Fruit fly (Drosophila melanogaster) whole organism, embryonic: Measurements from ENCODE around the gene CG14024.

Source experiments
- Abd-B ChIP-seq: fragments of 200-800 bp; sonication (Bioruptor generic); optimal IDR thresholded peaks from 2 replicates; lab custom pipeline; 2018; ENCODE audit warnings: missing biosample characterization, mild to moderate bottlenecking, missing genetic modification characterization, moderate library complexity
- Blimp-1 ChIP-seq: fragments of 200-800 bp; sonication (Bioruptor generic); optimal IDR thresholded peaks from 3 replicates; lab custom pipeline; 2018; ENCODE audit warnings: missing biosample characterization, missing genetic modification characterization, mild to moderate bottlenecking, moderate library complexity, missing genetic modification reagents
- CG10431 ChIP-seq: fragments of 200-800 bp; sonication (Bioruptor generic); optimal IDR thresholded peaks from 3 replicates; lab custom pipeline; 2018; ENCODE audit warnings: missing biosample characterization, mild to moderate bottlenecking, missing genetic modification characterization
- CG10462 ChIP-seq: fragments of 200-800 bp; sonication (Bioruptor generic); optimal IDR thresholded peaks from 2 replicates; lab custom pipeline; 2016; ENCODE audit warnings: missing biosample characterization, missing genetic modification characterization
- CG12236 ChIP-seq: fragments of 200-800 bp; sonication (Bioruptor generic); optimal IDR thresholded peaks from 2 replicates; lab custom pipeline; 2016; ENCODE audit warnings: missing biosample characterization, missing genetic modification characterization
- CG15601 ChIP-seq: fragments of 200-800 bp; sonication (Bioruptor generic); optimal IDR thresholded peaks from 3 replicates; lab custom pipeline; 2019; ENCODE audit warnings: missing biosample characterization, mild to moderate bottlenecking, missing genetic modification characterization, moderate library complexity
- CG17802 ChIP-seq: fragments of 200-800 bp; sonication (Bioruptor generic); optimal IDR thresholded peaks from 2 replicates; lab custom pipeline; 2018; ENCODE audit warnings: missing biosample characterization, mild to moderate bottlenecking, missing genetic modification characterization, moderate library complexity
- CG2116 ChIP-seq: fragments of 200-800 bp; sonication (Bioruptor generic); optimal IDR thresholded peaks from 3 replicates; lab custom pipeline; 2018; ENCODE audit warnings: missing biosample characterization, mild to moderate bottlenecking, missing genetic modification characterization
- CG2889 ChIP-seq: fragments of 200-800 bp; sonication (Bioruptor generic); IDR thresholded peaks from 3 replicates; pipeline ENCODE4 v1.3.6; 2022; ENCODE audit warnings: missing biosample characterization, missing genetic modification characterization
- CG3065 ChIP-seq: fragments of 200-800 bp; sonication (Bioruptor generic); optimal IDR thresholded peaks from 2 replicates; lab custom pipeline; 2016; ENCODE audit warnings: missing biosample characterization, missing genetic modification characterization
- CG3995 ChIP-seq: fragments of 200-800 bp; sonication (Bioruptor generic); optimal IDR thresholded peaks from 3 replicates; lab custom pipeline; 2016; ENCODE audit warnings: missing biosample characterization, missing genetic modification characterization
- CG4282 ChIP-seq: fragments of 200-800 bp; sonication (Bioruptor generic); optimal IDR thresholded peaks from 2 replicates; lab custom pipeline; 2016; ENCODE audit warnings: missing biosample characterization, missing genetic modification characterization
- CG4360 ChIP-seq: fragments of 200-800 bp; sonication (Bioruptor generic); IDR thresholded peaks from 2 replicates; pipeline ENCODE4 v1.3.6; 2022; ENCODE audit warnings: missing biosample characterization, missing genetic modification characterization
- CG5180 ChIP-seq: fragments of 200-800 bp; sonication (Bioruptor generic); optimal IDR thresholded peaks from 3 replicates; lab custom pipeline; 2017; ENCODE audit warnings: missing biosample characterization, missing genetic modification characterization, mild to moderate bottlenecking, moderate library complexity, missing genetic modification reagents
- CG6683 ChIP-seq: fragments of 200-800 bp; sonication (Bioruptor generic); optimal IDR thresholded peaks from 2 replicates; lab custom pipeline; 2017; ENCODE audit warnings: missing biosample characterization, mild to moderate bottlenecking, missing genetic modification characterization, missing genetic modification reagents
- CG7372 ChIP-seq: fragments of 200-800 bp; sonication (Bioruptor generic); IDR thresholded peaks from 2 replicates; pipeline ENCODE4 v1.3.6; 2022; ENCODE audit warnings: missing biosample characterization, missing genetic modification characterization
- CG7556 ChIP-seq: fragments of 200-800 bp; sonication (Bioruptor generic); optimal IDR thresholded peaks from 2 replicates; lab custom pipeline; 2017; ENCODE audit warnings: missing biosample characterization, mild to moderate bottlenecking, missing genetic modification characterization
- CG9727 ChIP-seq: fragments of 200-800 bp; sonication (Bioruptor generic); optimal IDR thresholded peaks from 3 replicates; lab custom pipeline; 2017; ENCODE audit warnings: missing biosample characterization, mild to moderate bottlenecking, missing genetic modification characterization
- Camta ChIP-seq: fragments of 200-800 bp; sonication (Bioruptor generic); optimal IDR thresholded peaks from 2 replicates; lab custom pipeline; 2016; ENCODE audit warnings: missing biosample characterization, missing genetic modification characterization
- D19B ChIP-seq: fragments of 200-800 bp; sonication (Bioruptor generic); optimal IDR thresholded peaks from 2 replicates; lab custom pipeline; 2017; ENCODE audit warnings: missing biosample characterization, mild to moderate bottlenecking, missing genetic modification characterization
- Deaf1 ChIP-seq: fragments of 200-800 bp; optimal IDR thresholded peaks from 3 replicates; lab custom pipeline; 2019; ENCODE audit warnings: missing biosample characterization, mild to moderate bottlenecking, missing genetic modification characterization, moderate library complexity
- Drgx ChIP-seq: fragments of 200-800 bp; sonication (Bioruptor generic); IDR thresholded peaks from 2 replicates; pipeline ENCODE4 v1.3.6; 2022; ENCODE audit warnings: missing biosample characterization, missing genetic modification characterization
- E2f2 ChIP-seq: fragments of 200-800 bp; sonication (Bioruptor generic); IDR thresholded peaks from 2 replicates; pipeline ENCODE4 v1.3.6; 2022; ENCODE audit warnings: missing biosample characterization, missing genetic modification characterization
- Fer2 ChIP-seq: fragments of 200-800 bp; sonication (Bioruptor generic); optimal IDR thresholded peaks from 2 replicates; lab custom pipeline; 2018; ENCODE audit warnings: missing biosample characterization, mild to moderate bottlenecking, missing genetic modification characterization, moderate library complexity
- Lhr ChIP-seq: fragments of 200-800 bp; sonication (Bioruptor generic); optimal IDR thresholded peaks from 3 replicates; lab custom pipeline; 2017; ENCODE audit warnings: mild to moderate bottlenecking, missing biosample characterization, missing genetic modification reagents, missing genetic modification characterization
- Lim3 ChIP-seq: fragments of 200-800 bp; sonication (Bioruptor generic); IDR thresholded peaks from 2 replicates; pipeline ENCODE4 v1.3.6; 2022; ENCODE audit warnings: missing biosample characterization, missing genetic modification characterization
- Med ChIP-seq: fragments of 200-800 bp; sonication (Bioruptor generic); peaks from one replicate; lab custom pipeline; 2016; ENCODE audit warnings: missing biosample characterization, missing genetic modification characterization, mild to moderate bottlenecking, inconsistent platforms, moderate library complexity
- Mrtf ChIP-seq: fragments of 200-800 bp; sonication (Bioruptor generic); IDR thresholded peaks from 3 replicates; pipeline ENCODE4 v1.3.6; 2022; ENCODE audit warnings: missing biosample characterization, missing genetic modification characterization
- Sry-β ChIP-seq: fragments of 200-800 bp; sonication (Bioruptor generic); optimal IDR thresholded peaks from 2 replicates; lab custom pipeline; 2018; ENCODE audit warnings: missing biosample characterization, mild to moderate bottlenecking, missing genetic modification characterization, moderate library complexity
- Sry-δ ChIP-seq: fragments of 200-800 bp; sonication (Bioruptor generic); optimal IDR thresholded peaks from 2 replicates; lab custom pipeline; 2016; ENCODE audit warnings: missing biosample characterization, missing genetic modification characterization
- bsh ChIP-seq, 2 experiments: fragments of 200-800 bp; sonication (Bioruptor generic); optimal IDR thresholded peaks; 2 replicates each; lab custom pipeline; 2017 to 2018; ENCODE audit warnings: mild to moderate bottlenecking in 2 of 2, missing biosample characterization in 2 of 2, missing genetic modification characterization in 2 of 2, moderate library complexity in 1 of 2
- chn ChIP-seq: fragments of 200-800 bp; sonication (Bioruptor generic); optimal IDR thresholded peaks from 2 replicates; lab custom pipeline; 2016; ENCODE audit warnings: missing biosample characterization, missing genetic modification characterization
- ci ChIP-seq: fragments of 200-800 bp; sonication (Bioruptor generic); IDR thresholded peaks from 3 replicates; pipeline ENCODE4 v1.3.6; 2022; ENCODE audit warnings: missing biosample characterization, missing genetic modification characterization
- corto ChIP-seq: fragments of 200-800 bp; sonication (Bioruptor generic); optimal IDR thresholded peaks from 2 replicates; lab custom pipeline; 2016; ENCODE audit warnings: missing biosample characterization, mild to moderate bottlenecking, missing genetic modification characterization, moderate library complexity
- gce ChIP-seq: fragments of 200-800 bp; sonication (Bioruptor generic); IDR thresholded peaks from 3 replicates; pipeline ENCODE4 v1.3.6; 2022; ENCODE audit warnings: missing biosample characterization, missing genetic modification characterization
- hkb ChIP-seq, 2 experiments: fragments of 200-800 bp in 1 of 2; fragments of >200 bp in 1 of 2; sonication (Bioruptor generic) in 1 of 2; IDR thresholded peaks in 1 of 2; optimal IDR thresholded peaks in 1 of 2; 2 replicates each; pipeline versions ENCODE4 v1.3.6 to Lab custom; 2017 to 2022; ENCODE audit warnings: missing biosample characterization in 1 of 2, missing genetic modification characterization in 1 of 2
- kni ChIP-seq: fragments of 200-800 bp; sonication (Bioruptor generic); optimal IDR thresholded peaks from 3 replicates; lab custom pipeline; 2017; ENCODE audit warnings: mild to moderate bottlenecking, missing biosample characterization, missing genetic modification reagents, missing genetic modification characterization
- lbe ChIP-seq: fragments of 200-800 bp; sonication (Bioruptor generic); optimal IDR thresholded peaks from 2 replicates; lab custom pipeline; 2016; ENCODE audit warnings: missing biosample characterization, mild to moderate bottlenecking, missing genetic modification characterization
- maf-S ChIP-seq: fragments of 200-800 bp; sonication (Bioruptor generic); optimal IDR thresholded peaks from 2 replicates; lab custom pipeline; 2016; ENCODE audit warnings: missing biosample characterization, missing genetic modification characterization
- nerfin-2 ChIP-seq: fragments of 200-800 bp; sonication (Bioruptor generic); IDR thresholded peaks from 2 replicates; pipeline ENCODE4 v1.3.6; 2022; ENCODE audit warnings: missing biosample characterization, missing genetic modification characterization; ENCODE audit not compliant: partially characterized antibody
- nom ChIP-seq: fragments of 200-800 bp; sonication (Bioruptor generic); optimal IDR thresholded peaks from 2 replicates; lab custom pipeline; 2017; ENCODE audit warnings: missing biosample characterization, missing genetic modification characterization, mild to moderate bottlenecking, moderate library complexity, missing genetic modification reagents
- org-1 ChIP-seq: fragments of 200-800 bp; sonication (Bioruptor generic); optimal IDR thresholded peaks from 2 replicates; lab custom pipeline; 2017; ENCODE audit warnings: missing biosample characterization, missing genetic modification characterization

Gene CG14024

dm6 chr2L:5288721-5289120 lies 26.0 kb downstream of the CG14024 start, which contains the start of gene vri:
Gene vri, plus strand, starts transcription at chr2L:5288944.
- TF ChIP-seq Blimp-1 (GFP tag; lab: Kevin White, UChicago) (peak; percentile 70), CG5180 (GFP tag; lab: Kevin White, UChicago) (peak; percentile 98), CG10462 (GFP tag; lab: Kevin White, UChicago) (no peak), CG15601 (peak; percentile 26), Sry-β (GFP tag; lab: Kevin White, UChicago) (no peak), CG9727 (GFP tag; lab: Kevin White, UChicago) (no peak), CG6683 (no peak), CG4360 (GFP tag; lab: Robert Waterston, UW) (peak; percentile 79), maf-S (GFP tag; lab: Kevin White, UChicago) (no peak), kni (GFP tag; lab: Kevin White, UChicago) (peak; percentile 43), ci (GFP tag; lab: Robert Waterston, UW) (0 out of 3 replicates have a peak, but pooled peaks have one; percentile 25)
- TF ChIP-seq, all 482 proteins: peak for 6

- TF ChIP-seq CG4282 (no peak), nom (GFP tag; lab: Kevin White, UChicago) (peak; percentile 35), Lhr (GFP tag; lab: Kevin White, UChicago) (no peak), org-1 (no peak), D19B (GFP tag; lab: Kevin White, UChicago) (no peak), CG3065 (GFP tag; lab: Kevin White, UChicago) (no peak), lbe (peak; percentile 32), nerfin-2 (GFP tag; lab: Robert Waterston, UW) (0 out of 2 replicates have a peak, but pooled peaks have one; percentile 42), Mrtf (0 out of 3 replicates have a peak, but pooled peaks have one; percentile 6), Deaf1 (tag; lab: Kevin White, UChicago) (no peak)
- TF ChIP-seq, all 482 proteins: peak for 4
Observed at dm6 chr2L:5288262-5288621, 26.5 kb downstream of the CG14024 start.

dm6 chr2L:5287599-5288261 lies 27.0 kb downstream of the CG14024 start:
- TF ChIP-seq CG7372 (GFP tag; lab: Robert Waterston, UW), result no peak
- no peak for TF ChIP-seq CG2116 (GFP tag; lab: Kevin White, UChicago)
- TF ChIP-seq hkb (optimal IDR thresholded peaks at IDR 0.05; lab: Kevin White, UChicago), result no peak
- TF ChIP-seq hkb (GFP tag; IDR thresholded peaks at IDR 0.05; lab: Robert Waterston, UW), result no peak
- no peak for TF ChIP-seq CG12236 (GFP tag; lab: Kevin White, UChicago)
- peak; percentile 60; the same call in 1 of the 2 replicates for TF ChIP-seq Drgx (GFP tag; lab: Robert Waterston, UW)
- TF ChIP-seq CG2889 (GFP tag; lab: Robert Waterston, UW), result no peak
- TF ChIP-seq Camta, result no peak
- peak in 1 of 2 experiments; percentile 88 for TF ChIP-seq bsh (GFP tag; optimal IDR thresholded peaks at IDR 0.05; lab: Kevin White, UChicago)
- no peak for TF ChIP-seq Lim3 (GFP tag; lab: Robert Waterston, UW)
- TF ChIP-seq chn (GFP tag; lab: Kevin White, UChicago), result no peak
- TF ChIP-seq CG17802 (tag; lab: Kevin White, UChicago), result no peak
- TF ChIP-seq CG10431, result no peak
- TF ChIP-seq E2f2, result no peak
- peak; percentile 6 for TF ChIP-seq CG5180 (GFP tag; lab: Kevin White, UChicago)
- peak; percentile 49 for TF ChIP-seq Med
- TF ChIP-seq corto, result peak; percentile 44
- peak; percentile 74 for TF ChIP-seq lbe
- no peak for TF ChIP-seq CG3995 (GFP tag; lab: Kevin White, UChicago)
- TF ChIP-seq gce (GFP tag; lab: Robert Waterston, UW), result no peak
- TF ChIP-seq nom (GFP tag; lab: Kevin White, UChicago), result peak; percentile 94
- no peak for TF ChIP-seq Abd-B
- no peak for TF ChIP-seq Sry-δ
- no peak for TF ChIP-seq CG7556 (GFP tag; lab: Kevin White, UChicago)
- TF ChIP-seq Fer2 (tag; lab: Kevin White, UChicago), result no peak
